Fruit fly (Drosophila melanogaster): ENCODE measurements around the gene G6P.

- no peak for TF ChIP-seq insv (optimal IDR thresholded peaks at IDR 0.05)
- TF ChIP-seq psq (optimal IDR thresholded peaks at IDR 0.05): no peak
- no peak for TF ChIP-seq Sin3A (optimal IDR thresholded peaks at IDR 0.05)
Observed at dm6 chr2L:2840311-2840710, 24.8 kb upstream of the G6P start.

Data from Kc167 (cell line).